Worm (Caenorhabditis elegans) whole organism, early embryonic: ENCODE measurements around the gene str-78.

ENCODE experiments used
- B0310.2 ChIP-seq: sonication (generic microtip); optimal IDR thresholded peaks from 2 replicates; lab custom pipeline; 2016; ENCODE audit warnings: mild to moderate bottlenecking, missing genetic modification characterization, missing compliant biosample characterization
- F13C5.2 ChIP-seq: sonication (generic microtip); optimal IDR thresholded peaks from 2 replicates; lab custom pipeline; 2017; ENCODE audit warnings: mild to moderate bottlenecking, missing genetic modification characterization, inconsistent platforms, missing compliant biosample characterization
- aly-1 ChIP-seq: sonication (generic microtip); optimal IDR thresholded peaks from 2 replicates; lab custom pipeline; 2016; ENCODE audit warnings: missing genetic modification characterization, missing compliant biosample characterization
- ama-1 ChIP-seq: fragments of 150-350 bp; optimal IDR thresholded peaks from 2 replicates; lab custom pipeline; 2014
- ceh-13 ChIP-seq: fragments of 200-800 bp; sonication (Bioruptor generic); optimal IDR thresholded peaks from 2 replicates; lab custom pipeline; 2018; ENCODE audit warnings: mild to moderate bottlenecking, missing genetic modification characterization, missing compliant biosample characterization
- ceh-36 ChIP-seq: sonication (generic microtip); optimal IDR thresholded peaks from 2 replicates; lab custom pipeline; 2016; ENCODE audit warnings: missing genetic modification characterization, inconsistent platforms, missing compliant biosample characterization
- ets-7 ChIP-seq: sonication (generic microtip); optimal IDR thresholded peaks from 2 replicates; lab custom pipeline; 2016; ENCODE audit warnings: missing genotype, missing genetic modification characterization, missing compliant biosample characterization
- flt-1 ChIP-seq: fragments of 200-800 bp; sonication (Bioruptor generic); IDR thresholded peaks from 2 replicates; pipeline ENCODE4 v1.3.6; 2022; ENCODE audit warnings: missing genetic modification characterization, missing compliant biosample characterization
- hmbx-1 ChIP-seq: sonication (generic microtip); optimal IDR thresholded peaks from 2 replicates; lab custom pipeline; 2016; ENCODE audit warnings: mild to moderate bottlenecking, missing genetic modification characterization, missing compliant biosample characterization
- hmg-4 ChIP-seq: fragments of 200-800 bp; sonication (Bioruptor generic); optimal IDR thresholded peaks from 2 replicates; lab custom pipeline; 2018; ENCODE audit warnings: mild to moderate bottlenecking, missing genetic modification characterization, missing compliant biosample characterization
- hnd-1 ChIP-seq: sonication (generic microtip); optimal IDR thresholded peaks from 2 replicates; lab custom pipeline; 2016; ENCODE audit warnings: missing genetic modification characterization, missing compliant biosample characterization
- pes-1 ChIP-seq: fragments of 200-800 bp; sonication (Bioruptor generic); IDR thresholded peaks from 2 replicates; pipeline ENCODE4 v1.3.6; 2022; ENCODE audit warnings: missing genetic modification reagents, missing genetic modification characterization, missing compliant biosample characterization
- scrt-1 ChIP-seq: fragments of 200-800 bp; sonication (Bioruptor generic); IDR thresholded peaks from 2 replicates; pipeline ENCODE4 v1.3.6; 2022; ENCODE audit warnings: missing genetic modification characterization, missing compliant biosample characterization
- sea-1 ChIP-seq: fragments of 200-800 bp; sonication (Bioruptor generic); conservative IDR thresholded peaks from 2 replicates; pipeline ENCODE4 v1.3.6; 2022; ENCODE audit warnings: missing genetic modification characterization, missing compliant biosample characterization
- tbx-11 ChIP-seq: fragments of 200-800 bp; sonication (Bioruptor generic); IDR thresholded peaks from 2 replicates; pipeline ENCODE4 v1.3.6; 2022; ENCODE audit warnings: missing genetic modification characterization, missing compliant biosample characterization
- tbx-37 ChIP-seq: fragments of 200-800 bp; sonication (Bioruptor generic); conservative IDR thresholded peaks from 2 replicates; pipeline ENCODE4 v1.3.6; 2022; ENCODE audit warnings: missing genetic modification reagents, missing genetic modification characterization, missing compliant biosample characterization
- tra-4 ChIP-seq: sonication (generic microtip); optimal IDR thresholded peaks from 2 replicates; lab custom pipeline; 2017; ENCODE audit warnings: missing genetic modification characterization, missing compliant biosample characterization

str-78 gene

DNA sequence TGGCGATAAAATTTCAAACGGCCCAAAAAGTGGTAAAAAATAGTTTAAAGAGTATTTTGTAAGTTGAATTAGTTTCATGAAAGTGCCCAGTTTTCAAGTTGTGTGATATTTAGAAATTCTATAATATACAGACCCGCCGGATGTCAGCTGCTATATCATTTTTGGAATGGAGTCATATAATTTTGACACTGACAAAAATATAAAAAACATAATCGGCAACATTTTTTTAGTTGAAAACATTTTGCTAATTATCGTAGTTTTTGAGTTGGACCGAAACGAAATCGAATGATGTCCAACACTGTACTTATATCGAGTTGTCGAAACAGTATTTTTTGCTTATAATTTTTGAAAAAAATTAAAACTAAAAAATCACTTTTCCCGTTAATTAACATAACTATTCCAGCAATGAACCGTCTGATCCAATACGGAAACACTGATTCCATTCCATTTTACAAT lies 43.8 kb downstream of the str-78 start, which contains the start of gene srt-44:
TSS of gene srt-44 (plus strand) at position 406 of the 456 bp plus-strand sequence.
- TF ChIP-seq scrt-1 (GFP tag; lab: Robert Waterston, UW) (no peak), hmg-4 (GFP tag; lab: Kevin White, UChicago) (no peak), sea-1 (GFP tag; lab: Robert Waterston, UW) (no peak), aly-1 (no peak), tra-4 (tag; lab: Kevin White, UChicago) (no peak), B0310.2 (tag; lab: Kevin White, UChicago) (no peak), hnd-1 (no peak), hmbx-1 (no peak), tbx-11 (no peak), tbx-37 (GFP tag; lab: Robert Waterston, UW) (no peak), ets-7 (tag; lab: Kevin White, UChicago) (no peak), flt-1 (GFP tag; lab: Robert Waterston, UW) (no peak), pes-1 (no peak), ceh-36 (no peak), ceh-13 (no peak), ama-1 (lab: Kevin White, UChicago) (no peak)

ce11 chrIV:15098294-15098693 lies 48.7 kb downstream of the str-78 start, which contains the start of gene srt-49:
Gene srt-49 (minus strand): TSS chrIV:15098394.
- TF ChIP-seq sea-1 (GFP tag; lab: Robert Waterston, UW) (no peak), ceh-36 (no peak), tbx-11 (no peak), F13C5.2 (tag; lab: Kevin White, UChicago) (no peak), scrt-1 (GFP tag; lab: Robert Waterston, UW) (no peak), pes-1 (no peak), tbx-37 (GFP tag; lab: Robert Waterston, UW) (no peak), ama-1 (lab: Kevin White, UChicago) (no peak)
